Fruit fly (Drosophila melanogaster) whole organism, adult: ENCODE measurements around the gene CG33307.

Experiments used
- CG11617 ChIP-seq: fragments of 200-800 bp; sonication (Bioruptor generic); optimal IDR thresholded peaks from 2 replicates; lab custom pipeline; 2017; ENCODE audit warnings: mild to moderate bottlenecking, missing biosample characterization, missing genetic modification reagents, missing genetic modification characterization
- CG1620 ChIP-seq: fragments of 200-800 bp; sonication (Bioruptor generic); optimal IDR thresholded peaks from 2 replicates; lab custom pipeline; 2016; ENCODE audit warnings: missing biosample characterization, missing genetic modification characterization
- Crg-1 ChIP-seq: fragments of 200-800 bp; sonication (Bioruptor generic); optimal IDR thresholded peaks from 2 replicates; lab custom pipeline; 2016; ENCODE audit warnings: missing biosample characterization, missing genetic modification characterization
- Hr96 ChIP-seq: fragments of 200-800 bp; sonication (Bioruptor generic); optimal IDR thresholded peaks from 2 replicates; lab custom pipeline; 2016; ENCODE audit warnings: missing biosample characterization, missing genetic modification characterization
- bab1 ChIP-seq: fragments of 200-800 bp; sonication (Bioruptor generic); optimal IDR thresholded peaks from 3 replicates; lab custom pipeline; 2019; ENCODE audit warnings: missing biosample characterization, mild to moderate bottlenecking, missing genetic modification characterization, moderate library complexity
- kay ChIP-seq: fragments of 200-800 bp; sonication (Bioruptor generic); peaks from one replicate; lab custom pipeline; 2016; ENCODE audit warnings: missing biosample characterization, missing genetic modification characterization, borderline replicate concordance
- pad ChIP-seq: fragments of 200-800 bp; sonication (Bioruptor generic); optimal IDR thresholded peaks from 3 replicates; lab custom pipeline; 2017; ENCODE audit warnings: missing biosample characterization, missing genetic modification characterization, mild to moderate bottlenecking, moderate library complexity, missing genetic modification reagents
- tj ChIP-seq: fragments of 200-800 bp; sonication (Bioruptor generic); optimal IDR thresholded peaks from 3 replicates; lab custom pipeline; 2017; ENCODE audit warnings: missing biosample characterization, mild to moderate bottlenecking, missing genetic modification characterization, moderate library complexity
- toe ChIP-seq: fragments of 200-800 bp; sonication (Bioruptor generic); optimal IDR thresholded peaks from 2 replicates; lab custom pipeline; 2016; ENCODE audit warnings: missing biosample characterization, missing genetic modification characterization

DNA sequence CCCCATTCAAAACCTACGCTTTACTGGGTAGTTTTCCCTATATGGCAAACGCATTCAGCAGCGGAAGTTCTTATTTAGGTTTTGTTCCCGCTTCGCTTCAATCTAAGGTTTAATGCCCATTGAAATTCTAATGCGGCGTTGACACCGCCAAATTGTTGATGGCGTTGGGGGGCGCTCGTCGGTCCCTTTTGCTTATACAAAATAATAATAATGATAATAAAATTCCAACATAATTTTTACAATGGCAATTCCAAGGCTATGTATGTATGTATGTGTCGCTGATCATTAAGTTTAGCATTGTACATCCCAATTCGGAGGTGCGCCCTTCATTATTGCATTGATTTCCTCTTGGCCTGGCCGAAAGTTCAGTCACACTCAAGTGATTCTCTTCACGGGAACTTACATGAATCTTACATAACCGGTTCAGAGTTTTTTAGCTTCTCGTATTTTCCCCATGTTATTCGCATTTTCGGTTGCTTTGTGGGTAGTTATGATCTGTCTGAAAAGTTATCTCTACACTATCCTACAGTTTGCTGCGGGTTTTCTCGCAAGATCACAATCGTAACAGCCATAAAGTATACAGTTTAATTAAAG, 42.8 kb upstream of the CG33307 start:
- no peak for TF ChIP-seq kay (GFP tag; lab: Kevin White, UChicago)
- TF ChIP-seq CG1620 (GFP tag; lab: Kevin White, UChicago), result no peak
- TF ChIP-seq Hr96 (GFP tag; lab: Kevin White, UChicago), result no peak
- TF ChIP-seq CG11617 (GFP tag; lab: Kevin White, UChicago), result no peak
- no peak for TF ChIP-seq tj (GFP tag; lab: Kevin White, UChicago)
- TF ChIP-seq bab1 (GFP tag; lab: Kevin White, UChicago), result no peak
- TF ChIP-seq toe, result no peak
- TF ChIP-seq Crg-1 (GFP tag; lab: Kevin White, UChicago), result no peak
- TF ChIP-seq pad, result no peak
